Fruit fly (Drosophila melanogaster): Measurements from ENCODE around the gene CG32473.

- no peak for TF ChIP-seq Hnf4 (GFP tag; optimal IDR thresholded peaks at IDR 0.05)
- no peak for TF ChIP-seq woc (GFP tag; optimal IDR thresholded peaks at IDR 0.05)
- TF ChIP-seq Mio (GFP tag; optimal IDR thresholded peaks at IDR 0.05) = no peak
- TF ChIP-seq lola (GFP tag; optimal IDR thresholded peaks at IDR 0.05) = no peak
- TF ChIP-seq CG32264 (GFP tag; optimal IDR thresholded peaks at IDR 0.05) = no peak
- no peak for TF ChIP-seq Vsx2 (GFP tag; optimal IDR thresholded peaks at IDR 0.05; ENCODE audit: partially characterized antibody)
- no peak for TF ChIP-seq psq (GFP tag; optimal IDR thresholded peaks at IDR 0.05)
- TF ChIP-seq Myc (optimal IDR thresholded peaks at IDR 0.05) = no peak
- TF ChIP-seq dl (GFP tag; optimal IDR thresholded peaks at IDR 0.05; ENCODE audit: insufficient read depth in 1 of 2, partially characterized antibody in 2 of 2) = no peak
- no peak for TF ChIP-seq Abd-B (GFP tag; optimal IDR thresholded peaks at IDR 0.05)
These were observed 12.1 kb upstream of the CG32473 start, which contains the start of gene Osi22 for dm6 chr3R:13290329-13290728.
